Fruit fly (Drosophila melanogaster) whole organism: ENCODE data around the gene CG9518.

Experiments
- CG8478 ChIP-seq: fragments of >200 bp; optimal IDR thresholded peaks from 2 replicates; lab custom pipeline; 2018; ENCODE audit warnings: inconsistent platforms
- Dll ChIP-seq: fragments of >200 bp; optimal IDR thresholded peaks from 2 replicates; lab custom pipeline; 2017
- EcR ChIP-seq, 2 experiments: fragments of >200 bp; optimal IDR thresholded peaks; 2 replicates each; lab custom pipeline; 2017; ENCODE audit warnings: missing biosample characterization in 2 of 2, missing genetic modification characterization in 2 of 2, missing genetic modification reagents in 2 of 2
- pan ChIP-seq: fragments of >200 bp; optimal IDR thresholded peaks from 2 replicates; lab custom pipeline; 2017
- psq ChIP-seq: fragments of >200 bp; optimal IDR thresholded peaks from 2 replicates; lab custom pipeline; 2017
- usp ChIP-seq: fragments of >200 bp; optimal IDR thresholded peaks from 2 replicates; lab custom pipeline; 2017; ENCODE audit warnings: missing biosample characterization, missing genetic modification characterization, mixed read lengths

The CG9518 gene

DNA sequence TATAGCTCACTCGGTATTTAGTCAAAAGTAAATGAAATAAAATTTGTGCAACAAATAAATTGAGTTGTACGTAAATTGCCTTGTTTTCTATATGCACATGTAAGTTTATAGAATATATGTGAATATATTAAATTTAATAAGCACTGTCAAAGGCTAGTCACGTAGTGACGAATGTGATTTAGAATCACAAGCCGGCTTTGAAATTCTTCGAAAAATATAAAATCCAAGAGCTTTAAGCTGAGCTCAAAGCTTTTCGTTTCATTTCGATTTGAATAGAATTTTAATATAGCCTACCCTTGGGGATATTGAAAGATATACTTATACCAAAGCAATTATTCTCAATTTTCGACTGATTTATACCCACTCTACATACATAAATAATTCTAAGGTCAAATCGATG, 20.9 kb downstream of the CG9518 start:
- TF ChIP-seq psq (lab: Kevin White, UChicago) = no peak
- TF ChIP-seq usp (GFP tag; lab: Kevin White, UChicago) = no peak
- TF ChIP-seq pan (lab: Kevin White, UChicago) = no peak
- TF ChIP-seq EcR (GFP tag; optimal IDR thresholded peaks at IDR 0.05; lab: Kevin White, UChicago) = no peak
- TF ChIP-seq CG8478 (lab: Kevin White, UChicago) = no peak
- TF ChIP-seq Dll (lab: Kevin White, UChicago) = no peak

DNA sequence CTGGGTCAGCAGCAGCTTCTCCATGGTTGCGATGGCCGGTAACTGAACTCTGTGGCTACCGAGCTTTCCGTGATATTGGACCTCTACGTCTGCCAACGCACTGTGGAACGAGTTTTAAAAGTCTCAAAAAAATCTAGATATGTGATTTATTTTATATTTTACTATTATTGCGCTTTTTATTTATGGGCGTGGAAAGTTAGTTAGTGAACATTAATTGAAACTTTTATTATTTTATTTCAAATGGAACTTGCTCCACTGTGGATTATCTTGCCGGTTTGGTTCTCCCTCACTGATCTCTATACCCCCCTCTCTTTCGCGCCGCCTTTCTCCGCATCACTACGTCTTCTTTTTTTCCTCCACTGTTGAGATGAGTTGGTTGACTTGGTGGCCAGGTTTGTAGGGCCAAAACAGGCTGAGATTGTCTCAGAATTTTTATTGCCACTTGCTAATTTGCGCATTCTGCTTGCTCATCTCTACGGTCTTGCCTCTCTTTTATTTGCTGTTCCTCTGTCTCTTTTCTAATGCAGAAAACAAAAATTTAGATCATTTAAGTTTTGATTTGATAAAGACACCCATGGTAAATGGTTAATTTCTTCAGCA, 22.1 kb downstream of the CG9518 start, which contains the start of gene CG9522:
Gene CG9522 (minus strand): TSS at position 54 of the 600 bp plus-strand sequence.
- TF ChIP-seq EcR (GFP tag; optimal IDR thresholded peaks at IDR 0.05; lab: Kevin White, UChicago) (no peak), pan (lab: Kevin White, UChicago) (no peak), usp (GFP tag; lab: Kevin White, UChicago) (no peak), CG8478 (lab: Kevin White, UChicago) (no peak), Dll (lab: Kevin White, UChicago) (no peak), psq (lab: Kevin White, UChicago) (no peak)

DNA sequence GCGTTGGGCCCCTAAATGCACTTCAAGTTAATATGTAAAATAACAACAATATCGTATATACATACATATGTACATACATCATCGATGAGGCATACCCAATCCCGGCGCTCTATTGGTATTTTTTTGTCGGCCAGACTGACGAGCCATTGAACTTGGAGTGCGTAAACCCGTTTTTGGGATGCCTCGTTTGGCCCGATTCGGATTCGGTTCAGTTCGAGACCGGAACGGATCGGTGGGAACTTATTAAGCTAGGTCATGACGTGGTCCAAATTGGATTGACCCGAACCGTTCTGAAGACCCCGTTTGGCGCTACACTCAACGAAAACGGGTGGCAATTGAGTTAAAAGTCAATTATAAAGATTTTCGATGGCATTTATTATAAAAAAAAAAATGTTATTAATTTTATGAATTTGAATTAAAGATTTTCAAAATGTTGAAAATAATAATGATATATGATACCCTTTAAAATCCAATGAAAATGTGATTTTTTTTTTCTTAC, 24.8 kb downstream of the CG9518 start:
- peak in 1 of 2 experiments; percentile 65 for TF ChIP-seq EcR (GFP tag; optimal IDR thresholded peaks at IDR 0.05; lab: Kevin White, UChicago)
- no peak for TF ChIP-seq psq (lab: Kevin White, UChicago)
- TF ChIP-seq pan (lab: Kevin White, UChicago) = no peak

DNA sequence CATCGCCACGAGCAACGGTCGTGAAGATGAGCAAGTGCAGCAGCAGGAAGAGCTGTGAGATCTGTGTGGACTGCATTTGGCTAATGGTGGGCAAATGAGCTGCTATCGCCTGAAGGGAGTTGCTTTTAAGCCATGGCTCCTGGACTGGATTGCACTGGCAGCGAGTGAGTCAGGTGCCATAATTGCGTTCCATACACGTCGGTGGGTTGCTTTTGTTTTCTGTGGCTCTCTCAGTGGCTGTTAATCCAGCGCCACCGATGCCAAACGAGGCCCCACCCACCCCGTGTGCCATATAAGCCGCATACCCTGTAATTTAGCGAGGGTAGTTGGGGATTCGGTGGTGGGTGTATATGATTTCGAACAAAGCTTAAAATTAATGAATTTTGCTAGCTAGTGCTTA, 26.3 kb downstream of the CG9518 start, which contains the start of gene CG12539:
Gene CG12539 (minus strand): TSS at position 101 of the 400 bp plus-strand sequence.
- TF ChIP-seq psq (lab: Kevin White, UChicago) = no peak
- TF ChIP-seq EcR (GFP tag; optimal IDR thresholded peaks at IDR 0.05; lab: Kevin White, UChicago) = no peak
- no peak for TF ChIP-seq pan (lab: Kevin White, UChicago)
- no peak for TF ChIP-seq usp (GFP tag; lab: Kevin White, UChicago)
- TF ChIP-seq Dll (lab: Kevin White, UChicago) = no peak

DNA sequence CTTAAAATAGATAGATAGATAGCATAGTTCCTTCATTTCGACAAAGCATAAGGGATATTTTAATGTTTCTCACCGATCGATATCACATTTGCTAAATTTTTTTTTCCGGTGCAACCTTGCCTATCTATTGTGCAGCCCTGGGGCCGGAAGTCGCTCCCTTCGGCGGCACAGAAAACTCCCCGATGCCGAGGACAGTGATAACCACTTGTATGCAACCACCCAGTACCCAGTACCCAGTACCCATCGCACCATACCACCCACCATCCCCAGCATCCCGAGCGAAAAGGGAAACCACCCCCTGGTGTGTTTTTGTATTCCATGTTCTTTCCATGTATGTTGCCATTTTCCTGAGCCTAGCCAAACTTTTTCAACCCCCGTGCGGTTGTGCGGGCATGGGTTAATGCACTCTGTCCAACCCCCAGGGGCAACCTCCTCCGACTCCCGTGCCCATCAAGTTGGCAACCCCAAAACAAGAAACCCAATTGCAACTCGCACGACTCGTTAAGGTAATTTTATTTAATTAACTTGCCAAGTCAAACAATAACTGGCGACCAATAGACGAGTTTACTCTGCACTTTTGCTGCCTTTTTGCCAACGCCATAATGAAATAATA, 29.0 kb downstream of the CG9518 start:
- no peak for TF ChIP-seq CG8478 (lab: Kevin White, UChicago)
- no peak for TF ChIP-seq EcR (GFP tag; optimal IDR thresholded peaks at IDR 0.05; lab: Kevin White, UChicago)
- no peak for TF ChIP-seq psq (lab: Kevin White, UChicago)

DNA sequence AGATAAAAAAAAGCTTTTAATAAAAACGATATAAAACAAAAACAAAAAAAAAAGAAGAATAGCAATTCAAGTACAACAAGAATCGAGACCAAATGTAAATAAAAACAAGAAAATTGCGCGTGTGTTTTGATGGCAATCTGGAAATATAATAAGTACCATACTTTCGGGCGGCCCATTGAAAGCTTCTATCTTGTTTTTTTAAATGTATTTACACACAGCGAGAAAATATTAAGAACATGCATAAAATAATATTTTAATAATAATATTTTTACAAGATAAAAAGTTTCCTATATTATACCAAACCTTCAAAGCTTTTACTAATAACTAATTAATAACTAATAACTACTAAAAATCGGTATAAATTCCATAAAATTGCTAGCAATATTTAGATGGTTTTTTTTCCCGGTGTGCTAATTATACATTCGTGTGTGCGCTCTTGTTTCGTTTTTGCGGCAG, 30.5 kb downstream of the CG9518 start:
- TF ChIP-seq CG8478 (lab: Kevin White, UChicago) = no peak
- no peak for TF ChIP-seq pan (lab: Kevin White, UChicago)
- TF ChIP-seq usp (GFP tag; lab: Kevin White, UChicago) = no peak
- no peak for TF ChIP-seq EcR (GFP tag; optimal IDR thresholded peaks at IDR 0.05; lab: Kevin White, UChicago)
- TF ChIP-seq psq (lab: Kevin White, UChicago) = no peak
- TF ChIP-seq Dll (lab: Kevin White, UChicago) = no peak

DNA sequence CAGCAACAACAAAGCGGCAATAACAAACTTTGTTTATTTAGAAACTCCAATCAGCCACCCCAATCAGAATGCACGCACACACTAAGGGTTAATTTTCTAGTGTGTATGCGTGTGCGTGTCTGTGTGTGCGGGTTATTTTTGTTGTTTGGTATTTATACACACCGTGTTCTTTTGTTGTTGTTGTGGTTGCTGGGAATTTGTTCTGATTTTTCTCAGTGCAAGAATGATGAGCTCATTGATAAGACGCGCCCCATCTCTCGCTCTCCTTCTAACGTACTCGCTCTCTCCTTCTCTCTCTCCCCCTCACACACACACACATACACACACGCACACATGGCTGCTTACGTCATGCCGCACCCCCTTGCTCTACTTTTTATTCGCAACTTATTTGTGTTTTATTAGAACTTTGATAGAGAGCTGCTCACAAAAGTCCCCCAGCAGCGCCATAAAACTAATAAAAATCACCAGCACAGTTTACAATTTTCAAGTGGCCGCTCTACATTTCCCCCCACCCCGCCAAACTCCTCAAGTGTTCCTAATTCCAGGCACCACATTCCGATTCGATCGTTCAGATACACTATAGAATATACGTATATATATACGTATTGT, 31.1 kb downstream of the CG9518 start:
- TF ChIP-seq Dll (lab: Kevin White, UChicago) = no peak
- TF ChIP-seq pan (lab: Kevin White, UChicago) = no peak
- no peak for TF ChIP-seq psq (lab: Kevin White, UChicago)
- TF ChIP-seq EcR (GFP tag; optimal IDR thresholded peaks at IDR 0.05; lab: Kevin White, UChicago) = no peak
- TF ChIP-seq CG8478 (lab: Kevin White, UChicago) = no peak
- no peak for TF ChIP-seq usp (GFP tag; lab: Kevin White, UChicago)

DNA sequence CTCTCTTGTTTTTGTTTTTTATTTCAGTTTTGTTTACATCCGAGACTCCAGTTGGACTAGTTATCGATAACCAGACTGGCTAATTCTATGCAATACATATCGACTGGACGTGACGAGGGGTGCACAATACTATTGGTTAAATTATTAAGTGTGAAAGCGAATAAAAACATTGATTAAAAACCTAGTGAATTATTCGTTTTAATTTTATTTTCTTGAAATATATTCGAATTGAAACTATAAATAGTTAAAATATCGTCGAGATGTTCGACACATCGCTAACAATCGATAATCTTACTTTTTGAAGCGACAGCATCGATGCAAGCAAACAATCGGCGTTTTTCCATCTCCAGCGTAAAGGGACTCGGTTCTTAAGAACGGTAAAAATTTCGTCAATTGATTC, 31.9 kb downstream of the CG9518 start, which contains the start of the genes CG32590 and Flo2:
Gene CG32590 (minus strand): TSS at position 60 of the 400 bp plus-strand sequence.
Gene Flo2 (plus strand): TSS at position 330 of the 400 bp plus-strand sequence.
- TF ChIP-seq pan (lab: Kevin White, UChicago) (no peak), psq (lab: Kevin White, UChicago) (no peak), usp (GFP tag; lab: Kevin White, UChicago) (no peak), Dll (lab: Kevin White, UChicago) (no peak), EcR (GFP tag; optimal IDR thresholded peaks at IDR 0.05; lab: Kevin White, UChicago) (no peak), CG8478 (lab: Kevin White, UChicago) (no peak)

DNA sequence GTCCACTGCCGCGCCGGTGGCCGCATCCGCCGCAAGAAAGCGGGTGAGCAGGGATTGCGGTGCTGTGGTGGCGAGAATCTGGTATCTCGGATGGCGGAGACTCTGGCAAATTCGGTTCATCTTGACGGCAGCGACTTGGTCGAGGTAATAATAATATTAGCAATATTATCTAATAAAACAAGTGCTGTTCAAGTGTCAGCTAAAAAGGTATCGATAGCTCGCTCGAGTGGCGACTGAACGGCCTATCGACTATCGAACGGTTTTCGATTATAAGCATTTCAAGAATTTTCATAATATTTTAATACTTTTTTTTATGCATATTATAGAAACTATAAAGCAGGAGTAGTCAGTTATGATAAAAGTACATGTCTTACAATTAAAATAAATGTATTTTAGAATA, 33.0 kb downstream of the CG9518 start, which contains the start of gene Grx5:
Gene Grx5 (minus strand): TSS at position 216 of the 400 bp plus-strand sequence.
- TF ChIP-seq pan (lab: Kevin White, UChicago) (no peak), EcR (GFP tag; optimal IDR thresholded peaks at IDR 0.05; lab: Kevin White, UChicago) (no peak), Dll (lab: Kevin White, UChicago) (no peak), CG8478 (lab: Kevin White, UChicago) (no peak), usp (GFP tag; lab: Kevin White, UChicago) (no peak), psq (lab: Kevin White, UChicago) (no peak)

DNA sequence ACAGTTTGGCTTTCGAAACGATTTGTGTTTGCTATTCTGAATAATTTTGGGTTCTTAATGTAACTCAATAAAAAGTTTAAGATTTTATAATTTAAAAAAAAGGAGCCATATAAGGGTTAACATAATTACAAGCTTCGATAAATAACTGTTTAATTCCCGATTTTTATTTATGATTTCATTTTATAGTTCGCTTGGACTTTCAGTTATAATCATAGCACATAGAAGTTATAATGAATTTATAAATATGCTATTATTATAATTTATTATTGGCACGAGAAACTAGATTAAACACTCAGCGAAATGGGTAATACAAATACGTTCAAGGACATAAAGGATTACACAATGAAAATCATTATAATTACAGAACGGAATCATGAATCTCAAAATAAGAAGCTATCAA, 34.6 kb downstream of the CG9518 start, which contains the start of gene CG14410:
Gene CG14410 (plus strand): TSS at position 301 of the 400 bp plus-strand sequence.
- TF ChIP-seq EcR (GFP tag; optimal IDR thresholded peaks at IDR 0.05; lab: Kevin White, UChicago) (no peak), psq (lab: Kevin White, UChicago) (no peak), usp (GFP tag; lab: Kevin White, UChicago) (no peak), Dll (lab: Kevin White, UChicago) (no peak), pan (lab: Kevin White, UChicago) (no peak), CG8478 (lab: Kevin White, UChicago) (no peak)
